Worm (Caenorhabditis elegans) whole organism, L3 larva: Measurements from ENCODE around the gene C08G5.7.

Experiments used
- aly-2 ChIP-seq: fragments of 150-350 bp; optimal IDR thresholded peaks from 2 replicates; lab custom pipeline; 2014; ENCODE audit warnings: missing biosample characterization, missing genetic modification characterization
- daf-12 ChIP-seq: fragments of 150-350 bp; optimal IDR thresholded peaks from 2 replicates; lab custom pipeline; 2014; ENCODE audit warnings: missing biosample characterization, missing genetic modification reagents, missing genetic modification characterization
- egl-27 ChIP-seq: sonication (generic microtip); optimal IDR thresholded peaks from 4 replicates; lab custom pipeline; 2017; ENCODE audit warnings: missing biosample characterization, missing genetic modification reagents, missing genetic modification characterization
- egl-5 ChIP-seq: fragments of 150-350 bp; optimal IDR thresholded peaks from 2 replicates; lab custom pipeline; 2017; ENCODE audit warnings: missing biosample characterization, missing genetic modification reagents, missing genetic modification characterization, inconsistent platforms
- elt-3 ChIP-seq, 3 experiments: fragments of 150-350 bp in 1 of 3; sonication (generic microtip) in 2 of 3; optimal IDR thresholded peaks; 2 replicates in 2 of 3; 4 replicates in 1 of 3; lab custom pipeline; 2014 to 2017; ENCODE audit warnings: missing biosample characterization in 3 of 3, missing genetic modification characterization in 3 of 3
- lin-15B ChIP-seq: fragments of 150-350 bp; optimal IDR thresholded peaks from 2 replicates; lab custom pipeline; 2014; ENCODE audit warnings: missing biosample characterization, missing genetic modification characterization
- lin-39 ChIP-seq: fragments of 150-350 bp; optimal IDR thresholded peaks from 2 replicates; lab custom pipeline; 2018; ENCODE audit warnings: missing biosample characterization, missing genetic modification reagents, missing genetic modification characterization
- nhr-76 ChIP-seq: fragments of 150-350 bp; sonication (generic microtip); optimal IDR thresholded peaks from 5 replicates; lab custom pipeline; 2014; ENCODE audit warnings: missing biosample characterization, missing genetic modification characterization
- skn-1 ChIP-seq: fragments of 150-350 bp; optimal IDR thresholded peaks from 2 replicates; lab custom pipeline; 2014; ENCODE audit warnings: missing biosample characterization, missing genetic modification characterization
- tbx-2 ChIP-seq: sonication (generic microtip); optimal IDR thresholded peaks from 2 replicates; lab custom pipeline; 2016; ENCODE audit warnings: mild to moderate bottlenecking, missing genetic modification characterization, missing compliant biosample characterization
- ztf-11 ChIP-seq: fragments of 150-350 bp; optimal IDR thresholded peaks from 2 replicates; lab custom pipeline; 2014; ENCODE audit warnings: missing biosample characterization, missing genetic modification characterization

- no peak for TF ChIP-seq daf-12 (tag; lab: Kevin White, UChicago)
- no peak for TF ChIP-seq lin-15B (tag; lab: Kevin White, UChicago)
- TF ChIP-seq elt-3 (tag; optimal IDR thresholded peaks at IDR 0.05; lab: Kevin White, UChicago): no peak
- TF ChIP-seq nhr-76: no peak
- TF ChIP-seq lin-39 (tag; lab: Kevin White, UChicago): no peak
- no peak for TF ChIP-seq egl-5 (tag; lab: Kevin White, UChicago)
- no peak for TF ChIP-seq egl-27 (tag; lab: Kevin White, UChicago)
- no peak for TF ChIP-seq skn-1
- TF ChIP-seq aly-2: no peak
- no peak for TF ChIP-seq ztf-11 (tag; lab: Kevin White, UChicago)
- no peak for TF ChIP-seq tbx-2
Measured at ce11 chrII:773830-774229, 8.7 kb upstream of the C08G5.7 start.
